Worm (Caenorhabditis elegans) whole organism, early embryonic: ENCODE results near the gene ZK666.15.

ENCODE experiments used
- B0310.2 ChIP-seq: sonication (generic microtip); optimal IDR thresholded peaks from 2 replicates; lab custom pipeline; 2016; ENCODE audit warnings: mild to moderate bottlenecking, missing genetic modification characterization, missing compliant biosample characterization
- F13C5.2 ChIP-seq: sonication (generic microtip); optimal IDR thresholded peaks from 2 replicates; lab custom pipeline; 2017; ENCODE audit warnings: mild to moderate bottlenecking, missing genetic modification characterization, inconsistent platforms, missing compliant biosample characterization
- aly-1 ChIP-seq: sonication (generic microtip); optimal IDR thresholded peaks from 2 replicates; lab custom pipeline; 2016; ENCODE audit warnings: missing genetic modification characterization, missing compliant biosample characterization
- ama-1 ChIP-seq: fragments of 150-350 bp; optimal IDR thresholded peaks from 2 replicates; lab custom pipeline; 2014
- ceh-13 ChIP-seq: fragments of 200-800 bp; sonication (Bioruptor generic); optimal IDR thresholded peaks from 2 replicates; lab custom pipeline; 2018; ENCODE audit warnings: mild to moderate bottlenecking, missing genetic modification characterization, missing compliant biosample characterization
- ceh-36 ChIP-seq: sonication (generic microtip); optimal IDR thresholded peaks from 2 replicates; lab custom pipeline; 2016; ENCODE audit warnings: missing genetic modification characterization, inconsistent platforms, missing compliant biosample characterization
- ets-7 ChIP-seq: sonication (generic microtip); optimal IDR thresholded peaks from 2 replicates; lab custom pipeline; 2016; ENCODE audit warnings: missing genotype, missing genetic modification characterization, missing compliant biosample characterization
- flt-1 ChIP-seq: fragments of 200-800 bp; sonication (Bioruptor generic); IDR thresholded peaks from 2 replicates; pipeline ENCODE4 v1.3.6; 2022; ENCODE audit warnings: missing genetic modification characterization, missing compliant biosample characterization
- hmbx-1 ChIP-seq: sonication (generic microtip); optimal IDR thresholded peaks from 2 replicates; lab custom pipeline; 2016; ENCODE audit warnings: mild to moderate bottlenecking, missing genetic modification characterization, missing compliant biosample characterization
- hmg-4 ChIP-seq: fragments of 200-800 bp; sonication (Bioruptor generic); optimal IDR thresholded peaks from 2 replicates; lab custom pipeline; 2018; ENCODE audit warnings: mild to moderate bottlenecking, missing genetic modification characterization, missing compliant biosample characterization
- hnd-1 ChIP-seq: sonication (generic microtip); optimal IDR thresholded peaks from 2 replicates; lab custom pipeline; 2016; ENCODE audit warnings: missing genetic modification characterization, missing compliant biosample characterization
- pes-1 ChIP-seq: fragments of 200-800 bp; sonication (Bioruptor generic); IDR thresholded peaks from 2 replicates; pipeline ENCODE4 v1.3.6; 2022; ENCODE audit warnings: missing genetic modification reagents, missing genetic modification characterization, missing compliant biosample characterization
- scrt-1 ChIP-seq: fragments of 200-800 bp; sonication (Bioruptor generic); IDR thresholded peaks from 2 replicates; pipeline ENCODE4 v1.3.6; 2022; ENCODE audit warnings: missing genetic modification characterization, missing compliant biosample characterization
- sea-1 ChIP-seq: fragments of 200-800 bp; sonication (Bioruptor generic); conservative IDR thresholded peaks from 2 replicates; pipeline ENCODE4 v1.3.6; 2022; ENCODE audit warnings: missing genetic modification characterization, missing compliant biosample characterization
- tbx-11 ChIP-seq: fragments of 200-800 bp; sonication (Bioruptor generic); IDR thresholded peaks from 2 replicates; pipeline ENCODE4 v1.3.6; 2022; ENCODE audit warnings: missing genetic modification characterization, missing compliant biosample characterization
- tbx-37 ChIP-seq: fragments of 200-800 bp; sonication (Bioruptor generic); conservative IDR thresholded peaks from 2 replicates; pipeline ENCODE4 v1.3.6; 2022; ENCODE audit warnings: missing genetic modification reagents, missing genetic modification characterization, missing compliant biosample characterization
- tra-4 ChIP-seq: sonication (generic microtip); optimal IDR thresholded peaks from 2 replicates; lab custom pipeline; 2017; ENCODE audit warnings: missing genetic modification characterization, missing compliant biosample characterization

Gene ZK666.15

ce11 chrII:10446814-10447213 lies 40.0 kb upstream of the ZK666.15 start:
- TF ChIP-seq flt-1 (no peak), pes-1 (GFP tag; lab: Robert Waterston, UW) (no peak), B0310.2 (tag; lab: Kevin White, UChicago) (no peak), ama-1 (lab: Kevin White, UChicago) (no peak), sea-1 (GFP tag; lab: Robert Waterston, UW) (no peak), tbx-11 (GFP tag; lab: Robert Waterston, UW) (no peak), aly-1 (tag; lab: Kevin White, UChicago) (no peak), tbx-37 (GFP tag; lab: Robert Waterston, UW) (no peak), ceh-36 (no peak), scrt-1 (no peak), F13C5.2 (no peak), hmg-4 (GFP tag; lab: Kevin White, UChicago) (no peak), hnd-1 (tag; lab: Kevin White, UChicago) (no peak), ceh-13 (GFP tag; lab: Kevin White, UChicago) (no peak), hmbx-1 (tag; lab: Kevin White, UChicago) (no peak), ets-7 (tag; lab: Kevin White, UChicago) (no peak), tra-4 (tag; lab: Kevin White, UChicago) (no peak)

- TF ChIP-seq tbx-11 (GFP tag; lab: Robert Waterston, UW), result no peak
- TF ChIP-seq hmbx-1 (tag; lab: Kevin White, UChicago), result no peak
- no peak for TF ChIP-seq F13C5.2
- no peak for TF ChIP-seq ets-7 (tag; lab: Kevin White, UChicago)
- TF ChIP-seq tbx-37 (GFP tag; lab: Robert Waterston, UW), result no peak
Measured at ce11 chrII:10447348-10448316, 39.2 kb upstream of the ZK666.15 start, which contains the start of gene ZK673.2. ZK673.2 (plus strand) TSS chrII:10448266.

ce11 chrII:10449707-10450106 lies 37.1 kb upstream of the ZK666.15 start, which contains the start of gene lin-56:
lin-56 (plus strand) TSS chrII:10450007.
- TF ChIP-seq F13C5.2, result no peak
- no peak for TF ChIP-seq aly-1 (tag; lab: Kevin White, UChicago)
- no peak for TF ChIP-seq ets-7 (tag; lab: Kevin White, UChicago)
- no peak for TF ChIP-seq ama-1 (lab: Kevin White, UChicago)
- no peak for TF ChIP-seq scrt-1
- TF ChIP-seq flt-1, result no peak
- no peak for TF ChIP-seq tbx-37 (GFP tag; lab: Robert Waterston, UW)
- TF ChIP-seq B0310.2 (tag; lab: Kevin White, UChicago), result no peak
- TF ChIP-seq tbx-11 (GFP tag; lab: Robert Waterston, UW), result no peak
- TF ChIP-seq hmg-4 (GFP tag; lab: Kevin White, UChicago), result no peak
- no peak for TF ChIP-seq tra-4 (tag; lab: Kevin White, UChicago)
- no peak for TF ChIP-seq sea-1 (GFP tag; lab: Robert Waterston, UW)
- no peak for TF ChIP-seq hmbx-1 (tag; lab: Kevin White, UChicago)
- no peak for TF ChIP-seq pes-1 (GFP tag; lab: Robert Waterston, UW)
- TF ChIP-seq hnd-1 (tag; lab: Kevin White, UChicago), result no peak
- no peak for TF ChIP-seq ceh-13 (GFP tag; lab: Kevin White, UChicago)

ce11 chrII:10450335-10450734 lies 36.5 kb upstream of the ZK666.15 start:
- TF ChIP-seq B0310.2 (tag; lab: Kevin White, UChicago) (no peak), F13C5.2 (no peak), hnd-1 (tag; lab: Kevin White, UChicago) (no peak), scrt-1 (no peak), aly-1 (tag; lab: Kevin White, UChicago) (no peak), tbx-11 (GFP tag; lab: Robert Waterston, UW) (no peak), ceh-36 (no peak), ceh-13 (GFP tag; lab: Kevin White, UChicago) (no peak)

ce11 chrII:10452620-10453019 lies 34.2 kb upstream of the ZK666.15 start, which contains the start of gene ZK673.4:
ZK673.4 (plus strand) TSS chrII:10452920.
- no peak for TF ChIP-seq sea-1 (GFP tag; lab: Robert Waterston, UW)
- no peak for TF ChIP-seq F13C5.2
- no peak for TF ChIP-seq tbx-11 (GFP tag; lab: Robert Waterston, UW)
- no peak for TF ChIP-seq ama-1 (lab: Kevin White, UChicago)
- TF ChIP-seq tra-4 (tag; lab: Kevin White, UChicago), result no peak
- TF ChIP-seq flt-1, result no peak

- TF ChIP-seq hnd-1 (tag; lab: Kevin White, UChicago), result no peak
- TF ChIP-seq B0310.2 (tag; lab: Kevin White, UChicago), result no peak
- no peak for TF ChIP-seq tbx-11 (GFP tag; lab: Robert Waterston, UW)
- TF ChIP-seq ets-7 (tag; lab: Kevin White, UChicago), result no peak
- TF ChIP-seq sea-1 (GFP tag; lab: Robert Waterston, UW), result no peak
- no peak for TF ChIP-seq ceh-36
- no peak for TF ChIP-seq hmg-4 (GFP tag; lab: Kevin White, UChicago)
- TF ChIP-seq hmbx-1 (tag; lab: Kevin White, UChicago), result no peak
- no peak for TF ChIP-seq tra-4 (tag; lab: Kevin White, UChicago)
Measured at ce11 chrII:10456979-10457378, 29.9 kb upstream of the ZK666.15 start, which contains the start of gene ZK673.11. ZK673.11 (plus strand) TSS chrII:10457279.

ce11 chrII:10461207-10461606 lies 25.6 kb upstream of the ZK666.15 start, which contains the start of gene ZK673.5:
ZK673.5 (plus strand) TSS chrII:10461507.
- no peak for TF ChIP-seq aly-1 (tag; lab: Kevin White, UChicago)
- no peak for TF ChIP-seq tra-4 (tag; lab: Kevin White, UChicago)
- no peak for TF ChIP-seq F13C5.2
- TF ChIP-seq B0310.2 (tag; lab: Kevin White, UChicago), result no peak
